Worm (Caenorhabditis elegans): ENCODE measurements around the gene npp-19.

Gene npp-19

DNA sequence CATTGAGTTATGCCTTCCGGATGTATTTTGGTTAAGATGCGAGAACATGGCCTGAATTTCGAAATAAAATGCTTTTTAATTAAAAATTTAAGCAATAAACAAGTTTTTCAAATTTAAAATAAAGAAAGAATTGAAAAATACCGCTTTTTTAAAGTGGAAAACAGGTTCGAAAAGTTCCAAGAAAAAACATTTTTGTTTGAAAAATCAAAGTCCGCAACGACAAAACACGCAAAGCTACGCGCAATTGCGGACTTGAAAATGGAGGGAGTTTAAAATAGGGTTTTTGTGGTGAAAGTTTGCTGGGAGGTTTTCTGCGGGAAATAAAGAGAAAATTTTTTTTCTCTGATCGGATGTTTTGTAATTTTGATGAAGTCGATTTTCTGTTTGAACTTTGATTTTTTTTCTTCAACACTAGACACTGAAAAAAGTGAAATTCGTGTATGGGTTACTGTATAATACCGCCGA is at the start of gene npp-19 (continued):
- no peak for TF ChIP-seq snpc-3.4 (tag; optimal IDR thresholded peaks at IDR 0.05)
- TF ChIP-seq egrh-3 (GFP tag; IDR thresholded peaks at IDR 0.05) = no peak
- TF ChIP-seq fkh-3 (tag; optimal IDR thresholded peaks at IDR 0.05) = no peak
- no peak for TF ChIP-seq dpff-1 (tag; optimal IDR thresholded peaks at IDR 0.05)
- TF ChIP-seq sdz-38 (tag; optimal IDR thresholded peaks at IDR 0.05) = no peak
- TF ChIP-seq tbp1 (GFP tag; optimal IDR thresholded peaks at IDR 0.05) = no peak
- TF ChIP-seq F22D6.2 (tag; optimal IDR thresholded peaks at IDR 0.05) = no peak
- TF ChIP-seq C17E4.6 (GFP tag; IDR thresholded peaks at IDR 0.05) = no peak
- no peak for TF ChIP-seq F39B2.1 (GFP tag; IDR thresholded peaks at IDR 0.05)
- no peak for TF ChIP-seq nfya-2 (GFP tag; IDR thresholded peaks at IDR 0.05)
- no peak for TF ChIP-seq athp-1 (tag; optimal IDR thresholded peaks at IDR 0.05)
- no peak for TF ChIP-seq cebp-2 (GFP tag; IDR thresholded peaks at IDR 0.05)
- TF ChIP-seq him-1 (tag; optimal IDR thresholded peaks at IDR 0.05) = no peak
- no peak for TF ChIP-seq madf-8 (GFP tag; conservative IDR thresholded peaks at IDR 0.05)
- no peak for TF ChIP-seq rec-8 (tag; optimal IDR thresholded peaks at IDR 0.05)
- TF ChIP-seq ztf-26 (tag; optimal IDR thresholded peaks at IDR 0.05) = no peak
- no peak for TF ChIP-seq C06A6.2 (GFP tag; conservative IDR thresholded peaks at IDR 0.05)
- TF ChIP-seq lsl-1 (GFP tag; optimal IDR thresholded peaks at IDR 0.05) = peak; percentile 24
- no peak for TF ChIP-seq ets-4 (GFP tag; optimal IDR thresholded peaks at IDR 0.05)
- TF ChIP-seq mxl-1 (tag; optimal IDR thresholded peaks at IDR 0.05) = no peak
- TF ChIP-seq hmg-20 (GFP tag; IDR thresholded peaks at IDR 0.05) = no peak
- TF ChIP-seq tlf-1 (GFP tag; optimal IDR thresholded peaks at IDR 0.05) = no peak
- no peak for TF ChIP-seq F57A8.1 (GFP tag; optimal IDR thresholded peaks at IDR 0.05)
- TF ChIP-seq Y53G8AR.9 (GFP tag; conservative IDR thresholded peaks at IDR 0.05) = no peak
- no peak for TF ChIP-seq F37B4.10 (GFP tag; IDR thresholded peaks at IDR 0.05)
- no peak for TF ChIP-seq K11D2.4 (GFP tag; IDR thresholded peaks at IDR 0.05)
- no peak for TF ChIP-seq lir-1 (GFP tag; conservative IDR thresholded peaks at IDR 0.05)
- no peak for TF ChIP-seq somi-1 (GFP tag; optimal IDR thresholded peaks at IDR 0.05)
- TF ChIP-seq Y67H2A.10 (GFP tag; conservative IDR thresholded peaks at IDR 0.05) = no peak
- peak; percentile 33 to 97 (median 56) for TF ChIP-seq lin-35 (GFP tag; optimal IDR thresholded peaks at IDR 0.05)
- TF ChIP-seq Y56A3A.18 (GFP tag; IDR thresholded peaks at IDR 0.05) = no peak
- no peak for TF ChIP-seq attf-3 (GFP tag; conservative IDR thresholded peaks at IDR 0.05)
- TF ChIP-seq T07F8.4 (tag; optimal IDR thresholded peaks at IDR 0.05) = no peak
- no peak for TF ChIP-seq madf-3 (GFP tag; IDR thresholded peaks at IDR 0.05)
- TF ChIP-seq B0019.2 (GFP tag; conservative IDR thresholded peaks at IDR 0.05) = no peak
- TF ChIP-seq dpl-1 (GFP tag; optimal IDR thresholded peaks at IDR 0.05) = peak; percentile 96
- TF ChIP-seq ccch-3 (GFP tag; optimal IDR thresholded peaks at IDR 0.05) = no peak
- no peak for TF ChIP-seq nhr-120 (GFP tag; IDR thresholded peaks at IDR 0.05)
- TF ChIP-seq nfya-1 (tag; optimal IDR thresholded peaks at IDR 0.05; ENCODE audit: borderline replicate concordance, insufficient read depth) = no peak
- no peak for TF ChIP-seq bed-1 (GFP tag; IDR thresholded peaks at IDR 0.05)
- no peak for TF ChIP-seq Y79H2A.3 (GFP tag; conservative IDR thresholded peaks at IDR 0.05)
- peak; percentile 1 for TF ChIP-seq pha-4 (tag; optimal IDR thresholded peaks at IDR 0.05)
- no peak for TF ChIP-seq nhr-90 (tag; optimal IDR thresholded peaks at IDR 0.05)
- no peak for TF ChIP-seq bed-2 (GFP tag; IDR thresholded peaks at IDR 0.05)
- TF ChIP-seq nhr-179 (tag; optimal IDR thresholded peaks at IDR 0.05) = no peak
- no peak for TF ChIP-seq cebp-1 (GFP tag; IDR thresholded peaks at IDR 0.05)
- peak; percentile 2 for TF ChIP-seq cebp-1 (tag; optimal IDR thresholded peaks at IDR 0.05)
- TF ChIP-seq ztf-6 (GFP tag; IDR thresholded peaks at IDR 0.05) = no peak
- no peak for TF ChIP-seq Y53F4B.3 (GFP tag; IDR thresholded peaks at IDR 0.05)
- no peak for TF ChIP-seq let-526 (GFP tag; IDR thresholded peaks at IDR 0.05)

All from whole organism, young adult.